Worm (Caenorhabditis elegans): ENCODE results near the gene hda-1.

- TF ChIP-seq tra-4 (tag; optimal IDR thresholded peaks at IDR 0.05), result no peak
- no peak for TF ChIP-seq ama-1 (optimal IDR thresholded peaks at IDR 0.05)
- TF ChIP-seq aly-1 (tag; optimal IDR thresholded peaks at IDR 0.05), result no peak
- TF ChIP-seq tbx-11 (GFP tag; IDR thresholded peaks at IDR 0.05), result no peak
- no peak for TF ChIP-seq ceh-13 (GFP tag; optimal IDR thresholded peaks at IDR 0.05)
- no peak for TF ChIP-seq ceh-36 (tag; optimal IDR thresholded peaks at IDR 0.05)
- no peak for TF ChIP-seq hmbx-1 (tag; optimal IDR thresholded peaks at IDR 0.05)
- TF ChIP-seq ets-7 (tag; optimal IDR thresholded peaks at IDR 0.05), result no peak
- TF ChIP-seq B0310.2 (tag; optimal IDR thresholded peaks at IDR 0.05), result no peak
Measured at ce11 chrV:14484582-14484981, 40.6 kb upstream of the hda-1 start, which contains the start of gene R02D5.4.

Data from whole organism, early embryonic.